Worm (Caenorhabditis elegans): ENCODE results near the gene F40H3.1.

Gene F40H3.1

DNA sequence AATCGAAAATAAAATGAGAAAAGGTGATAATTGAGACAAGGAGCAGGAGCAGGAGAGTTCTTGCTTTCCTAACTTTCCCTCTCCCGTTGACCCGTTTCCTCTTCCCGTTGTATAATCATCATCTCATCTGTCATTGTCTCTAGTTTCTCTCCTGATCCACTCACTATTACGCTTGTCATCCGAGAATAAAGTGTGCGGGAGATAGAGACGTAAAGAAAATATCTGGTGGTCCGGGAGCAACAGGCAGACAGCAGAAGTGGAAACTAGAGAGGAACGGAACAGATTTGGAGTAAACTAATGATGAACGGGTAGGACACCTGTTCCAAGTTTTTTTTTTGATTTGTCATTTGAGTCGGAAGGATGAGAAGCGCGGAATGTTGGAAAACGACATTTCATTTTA lies 9.4 kb upstream of the F40H3.1 start:
- peak in 1 of 2 experiments; percentile 71 for TF ChIP-seq daf-16 (GFP tag; optimal IDR thresholded peaks at IDR 0.05)
- TF ChIP-seq daf-16 (tag; optimal IDR thresholded peaks at IDR 0.05) = no peak
- no peak for TF ChIP-seq zip-2 (tag; optimal IDR thresholded peaks at IDR 0.05)
- TF ChIP-seq aha-1 (tag) = no peak

DNA sequence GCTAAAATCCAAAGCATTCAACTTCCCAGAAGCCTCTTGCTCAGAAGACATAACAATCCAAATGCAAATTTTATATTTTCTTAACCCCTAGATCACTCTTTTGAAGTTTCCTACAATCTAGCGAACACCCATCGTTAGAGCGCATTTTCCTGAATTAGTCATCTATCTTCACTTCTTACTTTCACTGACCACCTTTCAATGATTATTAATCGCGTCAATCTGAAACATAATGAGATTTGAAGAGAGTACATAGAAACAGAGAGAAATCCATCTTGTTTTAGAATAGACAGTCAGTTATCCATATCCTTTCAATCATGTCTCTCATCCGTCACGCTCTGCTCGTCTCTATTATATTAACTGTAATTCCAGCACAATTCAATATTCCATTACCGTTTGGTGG lies 8.4 kb upstream of the F40H3.1 start, which contains the start of gene F40H3.3:
F40H3.3 (plus strand) TSS at position 280 of the 400 bp plus-strand sequence.
- no peak for TF ChIP-seq mxl-3 (GFP tag; optimal IDR thresholded peaks at IDR 0.05)
- TF ChIP-seq nhr-28 (tag; optimal IDR thresholded peaks at IDR 0.05) = no peak
- no peak for TF ChIP-seq sdz-12 (GFP tag; optimal IDR thresholded peaks at IDR 0.05)
- no peak for TF ChIP-seq F26F4.8 (GFP tag; conservative IDR thresholded peaks at IDR 0.05)
- no peak for TF ChIP-seq dve-1 (tag; optimal IDR thresholded peaks at IDR 0.05; ENCODE audit: insufficient read depth)
- no peak for TF ChIP-seq lin-15B (tag; optimal IDR thresholded peaks at IDR 0.05)
- no peak for TF ChIP-seq nhr-6 (tag; optimal IDR thresholded peaks at IDR 0.05)
- TF ChIP-seq fos-1 (tag; optimal IDR thresholded peaks at IDR 0.05) = no peak
- no peak for TF ChIP-seq arid-1 (GFP tag; conservative IDR thresholded peaks at IDR 0.05)
- no peak for TF ChIP-seq ceh-82 (tag; optimal IDR thresholded peaks at IDR 0.05)
- TF ChIP-seq dmd-8 (GFP tag; IDR thresholded peaks at IDR 0.05) = no peak
- no peak for TF ChIP-seq nhr-111 (GFP tag; optimal IDR thresholded peaks at IDR 0.05)
- no peak for TF ChIP-seq nhr-76 (tag; optimal IDR thresholded peaks at IDR 0.05)
- no peak for TF ChIP-seq nhr-42 (GFP tag; IDR thresholded peaks at IDR 0.05)
- TF ChIP-seq ceh-20 (GFP tag; IDR thresholded peaks at IDR 0.05) = no peak
- no peak for TF ChIP-seq ceh-44 (GFP tag; IDR thresholded peaks at IDR 0.05)
- no peak for TF ChIP-seq ztf-11 (tag; optimal IDR thresholded peaks at IDR 0.05)
- no peak for TF ChIP-seq madf-5 (GFP tag; IDR thresholded peaks at IDR 0.05)
- TF ChIP-seq Y48G9A.11 (GFP tag; IDR thresholded peaks at IDR 0.05) = no peak
- TF ChIP-seq mdt-29 (GFP tag; IDR thresholded peaks at IDR 0.05) = no peak

DNA sequence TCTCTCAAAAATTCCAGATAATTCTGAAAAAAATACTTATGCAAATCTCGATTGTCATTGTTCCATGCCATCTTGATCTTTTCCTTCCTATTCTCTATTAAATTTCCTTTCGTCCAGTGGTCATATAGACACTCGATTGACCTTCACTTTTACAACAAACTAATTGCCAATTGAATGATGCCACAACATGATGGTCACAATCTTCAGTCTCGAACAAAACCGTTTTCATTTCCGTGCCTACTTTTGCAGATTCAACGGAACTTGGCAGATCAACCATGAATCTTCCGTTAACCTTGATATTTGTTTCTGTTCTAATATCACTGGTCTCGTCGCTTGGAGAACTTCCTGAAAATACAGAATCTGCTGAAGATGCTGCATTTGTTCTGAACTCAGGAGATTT lies 6.2 kb upstream of the F40H3.1 start, which contains the start of gene F40H3.2:
F40H3.2 (plus strand) TSS at position 250 of the 400 bp plus-strand sequence.
- no peak for TF ChIP-seq lin-38 (GFP tag; IDR thresholded peaks at IDR 0.05)
- TF ChIP-seq zip-11 (GFP tag; IDR thresholded peaks at IDR 0.05) = no peak
- TF ChIP-seq madf-9 (GFP tag; conservative IDR thresholded peaks at IDR 0.05) = no peak
- TF ChIP-seq lin-15B (tag; optimal IDR thresholded peaks at IDR 0.05) = no peak
- TF ChIP-seq saeg-2 (GFP tag; IDR thresholded peaks at IDR 0.05) = no peak
- TF ChIP-seq unc-39 (tag; optimal IDR thresholded peaks at IDR 0.05) = no peak
- TF ChIP-seq ZK546.5 (tag; optimal IDR thresholded peaks at IDR 0.05) = no peak
- TF ChIP-seq snpc-4 (tag; optimal IDR thresholded peaks at IDR 0.05) = no peak
- TF ChIP-seq Y75B8A.6 (GFP tag; IDR thresholded peaks at IDR 0.05) = no peak
- no peak for TF ChIP-seq F49E8.2 (tag; optimal IDR thresholded peaks at IDR 0.05; ENCODE audit: borderline replicate concordance)
- TF ChIP-seq mep-1 (tag; optimal IDR thresholded peaks at IDR 0.05) = no peak
- no peak for TF ChIP-seq nhr-41 (GFP tag; IDR thresholded peaks at IDR 0.05)
- TF ChIP-seq lsy-2 (tag; optimal IDR thresholded peaks at IDR 0.05) = no peak
- no peak for TF ChIP-seq nhr-6 (tag; optimal IDR thresholded peaks at IDR 0.05)
- TF ChIP-seq pqm-1 (tag; optimal IDR thresholded peaks at IDR 0.05) = no peak
- no peak for TF ChIP-seq gei-8 (GFP tag; optimal IDR thresholded peaks at IDR 0.05)
- TF ChIP-seq nhr-237 (tag; optimal IDR thresholded peaks at IDR 0.05) = no peak
- no peak for TF ChIP-seq nhr-48 (tag; optimal IDR thresholded peaks at IDR 0.05)

DNA sequence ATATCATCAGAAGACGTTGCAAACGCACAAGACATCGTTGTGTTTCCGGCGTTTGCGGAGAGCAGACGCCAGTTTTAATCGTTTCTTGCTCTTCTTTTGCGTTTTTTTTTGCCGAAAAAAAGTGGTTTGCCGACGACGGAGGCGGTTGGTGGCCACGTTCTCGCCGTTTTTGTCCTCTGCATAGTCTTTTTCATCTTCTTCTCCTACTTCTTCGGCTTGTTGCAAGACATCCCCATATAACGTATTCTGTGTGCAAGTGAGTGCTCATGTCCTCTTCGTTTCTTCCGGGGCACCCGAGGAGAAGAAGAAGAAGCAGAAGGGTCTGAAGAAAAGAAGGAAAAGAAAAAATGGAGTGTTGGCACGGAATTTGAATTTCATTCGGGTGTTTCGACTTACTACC lies 4.6 kb upstream of the F40H3.1 start:
- TF ChIP-seq lin-15B (tag; optimal IDR thresholded peaks at IDR 0.05) (no peak), rbr-2 (tag; optimal IDR thresholded peaks at IDR 0.05) (no peak), arid-1 (GFP tag; conservative IDR thresholded peaks at IDR 0.05) (no peak), egl-43 (GFP tag; IDR thresholded peaks at IDR 0.05) (no peak), lin-39 (tag; optimal IDR thresholded peaks at IDR 0.05) (no peak), fos-1 (tag; optimal IDR thresholded peaks at IDR 0.05) (no peak), daf-8 (GFP tag; IDR thresholded peaks at IDR 0.05) (no peak), F49E8.2 (tag; optimal IDR thresholded peaks at IDR 0.05; ENCODE audit: borderline replicate concordance) (no peak), F44E2.7 (GFP tag; IDR thresholded peaks at IDR 0.05) (no peak), unc-62 (GFP tag; optimal IDR thresholded peaks at IDR 0.05 in 1 of 2) (no peak), unc-62 (tag; optimal IDR thresholded peaks at IDR 0.05) (no peak), skn-1 (tag; optimal IDR thresholded peaks at IDR 0.05) (no peak), ZK337.2 (GFP tag; IDR thresholded peaks at IDR 0.05) (no peak), fkh-10 (GFP tag; optimal IDR thresholded peaks at IDR 0.05) (no peak), hmg-1.1 (GFP tag; IDR thresholded peaks at IDR 0.05) (0 out of 2 replicates have a peak, but pooled peaks have one; percentile 59), nhr-111 (GFP tag; optimal IDR thresholded peaks at IDR 0.05) (no peak)
